Worm (Caenorhabditis elegans) whole organism, L1 larva: Measurements from ENCODE around the gene arle-14.

Source experiments
- aha-1 ChIP-seq: fragments of 150-350 bp; optimal IDR thresholded peaks from 2 replicates; lab custom pipeline; 2014; ENCODE audit warnings: missing biosample characterization, missing genetic modification characterization
- aly-2 ChIP-seq: fragments of 150-350 bp; optimal IDR thresholded peaks from 2 replicates; lab custom pipeline; 2014; ENCODE audit warnings: missing biosample characterization, missing genetic modification characterization
- ama-1 ChIP-seq: fragments of 150-350 bp; optimal IDR thresholded peaks from 2 replicates; lab custom pipeline; 2014
- blmp-1 ChIP-seq: fragments of 150-350 bp; optimal IDR thresholded peaks from 2 replicates; lab custom pipeline; 2014; ENCODE audit warnings: missing biosample characterization, missing genetic modification characterization
- ceh-82 ChIP-seq, 3 experiments: fragments of 150-350 bp in 1 of 3; sonication (generic microtip) in 2 of 3; optimal IDR thresholded peaks; 2 replicates each; lab custom pipeline; 2014 to 2017; ENCODE audit warnings: missing biosample characterization in 3 of 3, missing genetic modification characterization in 3 of 3
- dpl-1 ChIP-seq, 3 experiments: fragments of 150-350 bp in 2 of 3; sonication (generic microtip) in 1 of 3; optimal IDR thresholded peaks; 2 replicates each; lab custom pipeline; 2014 to 2017; ENCODE audit warnings: missing biosample characterization in 3 of 3, missing genetic modification characterization in 3 of 3, missing genetic modification reagents in 3 of 3
- dsc-1 ChIP-seq: sonication (generic microtip); optimal IDR thresholded peaks from 2 replicates; lab custom pipeline; 2016; ENCODE audit warnings: mild to moderate bottlenecking, missing genetic modification characterization, missing compliant biosample characterization
- efl-1 ChIP-seq, 4 experiments: fragments of 150-350 bp; optimal IDR thresholded peaks in 3 of 4; peaks in 1 of 4; 1 replicate in 1 of 4; 2 replicates in 3 of 4; lab custom pipeline; 2014; ENCODE audit warnings: missing biosample characterization in 2 of 4, missing genetic modification characterization in 2 of 4, missing genetic modification reagents in 2 of 4
- fkh-10 ChIP-seq: sonication (generic microtip); optimal IDR thresholded peaks from 2 replicates; lab custom pipeline; 2017; ENCODE audit warnings: missing biosample characterization, missing genetic modification reagents, missing genetic modification characterization
- fkh-8 ChIP-seq: sonication (generic microtip); optimal IDR thresholded peaks from 2 replicates; lab custom pipeline; 2016; ENCODE audit warnings: mild to moderate bottlenecking, missing genetic modification characterization, missing compliant biosample characterization
- fos-1 ChIP-seq: fragments of 150-350 bp; optimal IDR thresholded peaks from 2 replicates; lab custom pipeline; 2014; ENCODE audit warnings: missing biosample characterization, missing genetic modification characterization
- hlh-4 ChIP-seq: sonication (generic microtip); optimal IDR thresholded peaks from 2 replicates; lab custom pipeline; 2016; ENCODE audit warnings: mild to moderate bottlenecking, missing genetic modification characterization, missing compliant biosample characterization
- isw-1 ChIP-seq: fragments of 200-800 bp; sonication (Bioruptor generic); IDR thresholded peaks from 2 replicates; pipeline ENCODE4 v1.3.6; 2022; ENCODE audit warnings: missing genetic modification characterization, missing compliant biosample characterization
- lin-14 ChIP-seq: fragments of 200-800 bp; sonication (Bioruptor generic); optimal IDR thresholded peaks from 2 replicates; lab custom pipeline; 2018; ENCODE audit warnings: mild to moderate bottlenecking, missing genetic modification characterization, moderate library complexity, missing compliant biosample characterization
- lin-35 ChIP-seq, 2 experiments: fragments of 150-350 bp; optimal IDR thresholded peaks; 2 replicates each; lab custom pipeline; 2014; ENCODE audit warnings: missing biosample characterization in 2 of 2, missing genetic modification characterization in 2 of 2, missing genetic modification reagents in 2 of 2
- lin-39 ChIP-seq: fragments of 150-350 bp; optimal IDR thresholded peaks from 2 replicates; lab custom pipeline; 2014; ENCODE audit warnings: missing biosample characterization, missing genetic modification reagents, missing genetic modification characterization
- lsy-2 ChIP-seq, 2 experiments: fragments of 150-350 bp; optimal IDR thresholded peaks; 2 replicates each; lab custom pipeline; 2014; ENCODE audit warnings: missing biosample characterization in 2 of 2, missing genetic modification characterization in 2 of 2
- mep-1 ChIP-seq: fragments of 150-350 bp; optimal IDR thresholded peaks from 2 replicates; lab custom pipeline; 2014; ENCODE audit warnings: missing biosample characterization, missing genetic modification characterization
- nhr-11 ChIP-seq: fragments of 150-350 bp; optimal IDR thresholded peaks from 2 replicates; lab custom pipeline; 2014; ENCODE audit warnings: missing biosample characterization, missing genetic modification characterization
- nhr-20 ChIP-seq: sonication (generic microtip); optimal IDR thresholded peaks from 2 replicates; lab custom pipeline; 2016; ENCODE audit warnings: mild to moderate bottlenecking, missing genetic modification characterization, missing compliant biosample characterization
- nhr-47 ChIP-seq: sonication (generic microtip); optimal IDR thresholded peaks from 2 replicates; lab custom pipeline; 2016; ENCODE audit warnings: mild to moderate bottlenecking, missing genetic modification characterization, moderate library complexity, missing compliant biosample characterization
- nhr-71 ChIP-seq: sonication (generic microtip); optimal IDR thresholded peaks from 2 replicates; lab custom pipeline; 2016; ENCODE audit warnings: mild to moderate bottlenecking, missing genetic modification characterization, moderate library complexity, missing compliant biosample characterization
- nhr-84 ChIP-seq: sonication (generic microtip); optimal IDR thresholded peaks from 2 replicates; lab custom pipeline; 2017; ENCODE audit warnings: missing biosample characterization, missing genetic modification characterization
- nhr-85 ChIP-seq: sonication (generic microtip); peaks from one replicate; lab custom pipeline; 2016; ENCODE audit warnings: missing genetic modification characterization, inconsistent platforms, missing compliant biosample characterization
- pax-3 ChIP-seq: fragments of 200-800 bp; sonication (Bioruptor generic); optimal IDR thresholded peaks from 2 replicates; lab custom pipeline; 2018; ENCODE audit warnings: mild to moderate bottlenecking, missing genetic modification characterization, moderate library complexity, missing compliant biosample characterization
- rnt-1 ChIP-seq: sonication (generic microtip); optimal IDR thresholded peaks from 2 replicates; lab custom pipeline; 2016; ENCODE audit warnings: mild to moderate bottlenecking, missing genetic modification characterization, moderate library complexity, missing compliant biosample characterization
- snu-23 ChIP-seq: sonication (generic microtip); optimal IDR thresholded peaks from 2 replicates; lab custom pipeline; 2016; ENCODE audit warnings: missing genetic modification characterization, missing compliant biosample characterization
- sox-4 ChIP-seq: sonication (generic microtip); optimal IDR thresholded peaks from 2 replicates; lab custom pipeline; 2016; ENCODE audit warnings: missing genetic modification characterization, missing compliant biosample characterization
- swsn-7 ChIP-seq: sonication (generic microtip); optimal IDR thresholded peaks from 2 replicates; lab custom pipeline; 2016; ENCODE audit warnings: missing genetic modification characterization, missing compliant biosample characterization
- unc-130 ChIP-seq: fragments of 150-350 bp; optimal IDR thresholded peaks from 2 replicates; lab custom pipeline; 2017; ENCODE audit warnings: missing biosample characterization, missing genetic modification characterization, inconsistent platforms
- unc-86 ChIP-seq: sonication (generic microtip); optimal IDR thresholded peaks from 2 replicates; lab custom pipeline; 2016; ENCODE audit warnings: missing genetic modification characterization, missing compliant biosample characterization
- xbp-1 ChIP-seq: sonication (generic microtip); optimal IDR thresholded peaks from 2 replicates; lab custom pipeline; 2016; ENCODE audit warnings: missing genetic modification characterization, missing compliant biosample characterization
- ztf-4 ChIP-seq: fragments of 150-350 bp; optimal IDR thresholded peaks from 2 replicates; lab custom pipeline; 2014; ENCODE audit warnings: missing biosample characterization, missing genetic modification characterization

The arle-14 gene

ce11 chrIII:5667952-5668489 lies 24.7 kb upstream of the arle-14 start:
- peak; percentile 57 for TF ChIP-seq blmp-1 (tag; lab: Kevin White, UChicago)
- TF ChIP-seq efl-1 (optimal IDR thresholded peaks at IDR 0.05; lab: Kevin White, UChicago), result peak; percentile 38 to 44
- TF ChIP-seq efl-1 (GFP tag; optimal IDR thresholded peaks at IDR 0.05 in 1 of 2; lab: Kevin White, UChicago), result peak in 1 of 2 experiments; percentile 71
- peak; percentile 41 for TF ChIP-seq nhr-71 (tag; lab: Kevin White, UChicago)
- peak; percentile 20 for TF ChIP-seq snu-23 (GFP tag; lab: Kevin White, UChicago)
- no peak for TF ChIP-seq ama-1
- TF ChIP-seq nhr-20 (tag; lab: Kevin White, UChicago), result peak; percentile 29
- TF ChIP-seq swsn-7 (tag; lab: Kevin White, UChicago), result peak; percentile 32
- peak in 2 of 3 experiments; percentile 12 to 15 for TF ChIP-seq ceh-82 (tag; optimal IDR thresholded peaks at IDR 0.05; lab: Kevin White, UChicago)
- peak; percentile 86 for TF ChIP-seq lin-14 (GFP tag; lab: Kevin White, UChicago)
- peak; percentile 86 for TF ChIP-seq nhr-85 (tag; lab: Kevin White, UChicago)
- TF ChIP-seq isw-1, result no peak
- peak; percentile 49 for TF ChIP-seq mep-1
- TF ChIP-seq rnt-1 (tag; lab: Kevin White, UChicago), result no peak
- TF ChIP-seq fos-1 (tag; lab: Kevin White, UChicago), result no peak
- TF ChIP-seq xbp-1 (tag; lab: Kevin White, UChicago), result peak; percentile 15
- no peak for TF ChIP-seq unc-130 (tag; lab: Kevin White, UChicago)
- TF ChIP-seq lin-35 (GFP tag; optimal IDR thresholded peaks at IDR 0.05; lab: Kevin White, UChicago), result peak; percentile 16 to 28
- peak in 2 of 3 experiments; percentile 15 to 16 for TF ChIP-seq dpl-1 (GFP tag; optimal IDR thresholded peaks at IDR 0.05; lab: Kevin White, UChicago)
- TF ChIP-seq fkh-8, result peak; percentile 2
- TF ChIP-seq lsy-2 (tag; optimal IDR thresholded peaks at IDR 0.05; lab: Kevin White, UChicago), result peak in 1 of 2 experiments; percentile 26
- TF ChIP-seq dsc-1, result peak; percentile 78

- no peak for TF ChIP-seq nhr-47 (tag; lab: Kevin White, UChicago)
- no peak for TF ChIP-seq nhr-11 (tag; lab: Kevin White, UChicago)
- no peak for TF ChIP-seq hlh-4 (tag; lab: Kevin White, UChicago)
- TF ChIP-seq nhr-20 (tag; lab: Kevin White, UChicago), result no peak
- no peak for TF ChIP-seq fkh-10 (GFP tag; lab: Kevin White, UChicago)
- TF ChIP-seq ztf-4, result no peak
- no peak for TF ChIP-seq unc-86 (tag; lab: Kevin White, UChicago)
- TF ChIP-seq aha-1 (tag; lab: Kevin White, UChicago), result no peak
- TF ChIP-seq aly-2 (tag; lab: Kevin White, UChicago), result no peak
- no peak for TF ChIP-seq efl-1 (optimal IDR thresholded peaks at IDR 0.05; lab: Kevin White, UChicago)
- no peak for TF ChIP-seq efl-1 (GFP tag; optimal IDR thresholded peaks at IDR 0.05 in 1 of 2; lab: Kevin White, UChicago)
- TF ChIP-seq sox-4, result no peak
These were observed 18.5 kb upstream of the arle-14 start for ce11 chrIII:5674196-5674595.

- TF ChIP-seq lin-35 (GFP tag; optimal IDR thresholded peaks at IDR 0.05; lab: Kevin White, UChicago), result no peak
- TF ChIP-seq efl-1 (optimal IDR thresholded peaks at IDR 0.05; lab: Kevin White, UChicago), result no peak
- peak in 1 of 2 experiments; percentile 58 for TF ChIP-seq efl-1 (GFP tag; optimal IDR thresholded peaks at IDR 0.05 in 1 of 2; lab: Kevin White, UChicago)
- TF ChIP-seq pax-3, result no peak
- TF ChIP-seq nhr-84, result no peak
These were observed 17.2 kb upstream of the arle-14 start for ce11 chrIII:5675384-5675984.

- TF ChIP-seq efl-1 (optimal IDR thresholded peaks at IDR 0.05; lab: Kevin White, UChicago) (no peak), efl-1 (GFP tag; optimal IDR thresholded peaks at IDR 0.05 in 1 of 2; lab: Kevin White, UChicago) (peak in 1 of 2 experiments; percentile 88), lin-39 (no peak), nhr-85 (tag; lab: Kevin White, UChicago) (peak; percentile 16), unc-130 (tag; lab: Kevin White, UChicago) (no peak)
These were observed 14.9 kb upstream of the arle-14 start, which contains the start of gene F54E7.9 for ce11 chrIII:5677790-5678189. Gene F54E7.9 (minus strand): TSS chrIII:5677890.
